Fruit fly (Drosophila melanogaster) whole organism, embryonic: Measurements from ENCODE around the gene CG10581.

Source experiments
- ATbp ChIP-seq: fragments of 200-800 bp; sonication (Bioruptor generic); optimal IDR thresholded peaks from 2 replicates; lab custom pipeline; 2017; ENCODE audit warnings: missing biosample characterization, mild to moderate bottlenecking, missing genetic modification characterization, missing genetic modification reagents
- Atf-2 ChIP-seq: fragments of 200-800 bp; sonication (Bioruptor generic); optimal IDR thresholded peaks from 2 replicates; lab custom pipeline; 2016; ENCODE audit warnings: missing biosample characterization, missing genetic modification characterization
- B-H2 ChIP-seq: fragments of 200-800 bp; sonication (Bioruptor generic); optimal IDR thresholded peaks from 2 replicates; lab custom pipeline; 2018; ENCODE audit warnings: missing biosample characterization, mild to moderate bottlenecking, missing genetic modification characterization
- CG10209 ChIP-seq: fragments of 200-800 bp; sonication (Bioruptor generic); optimal IDR thresholded peaks from 3 replicates; lab custom pipeline; 2017; ENCODE audit warnings: missing biosample characterization, mild to moderate bottlenecking, missing genetic modification characterization, missing genetic modification reagents
- CG10267 ChIP-seq: fragments of 200-800 bp; sonication (Bioruptor generic); optimal IDR thresholded peaks from 2 replicates; lab custom pipeline; 2018; ENCODE audit warnings: missing biosample characterization, mild to moderate bottlenecking, missing genetic modification characterization, moderate library complexity
- CG12391 ChIP-seq: fragments of 200-800 bp; sonication (Bioruptor generic); optimal IDR thresholded peaks from 3 replicates; lab custom pipeline; 2018; ENCODE audit warnings: missing biosample characterization, mild to moderate bottlenecking, missing genetic modification characterization, moderate library complexity
- CG13775 ChIP-seq: fragments of 200-800 bp; sonication (Bioruptor generic); optimal IDR thresholded peaks from 3 replicates; lab custom pipeline; 2017; ENCODE audit warnings: missing biosample characterization, mild to moderate bottlenecking, missing genetic modification characterization
- CG1602 ChIP-seq: fragments of 200-800 bp; sonication (Bioruptor generic); optimal IDR thresholded peaks from 3 replicates; lab custom pipeline; 2016; ENCODE audit warnings: missing biosample characterization, missing genetic modification characterization
- CG17328 ChIP-seq: fragments of 200-800 bp; sonication (Bioruptor generic); IDR thresholded peaks from 2 replicates; pipeline ENCODE4 v1.3.6; 2022; ENCODE audit warnings: missing biosample characterization, missing genetic modification characterization
- CG17361 ChIP-seq: fragments of 200-800 bp; sonication (Bioruptor generic); IDR thresholded peaks from 3 replicates; pipeline ENCODE4 v1.3.6; 2022; ENCODE audit warnings: missing biosample characterization, missing genetic modification characterization
- CG2678 ChIP-seq: fragments of 200-800 bp; sonication (Bioruptor generic); optimal IDR thresholded peaks from 3 replicates; lab custom pipeline; 2019; ENCODE audit warnings: missing biosample characterization, mild to moderate bottlenecking, missing genetic modification characterization, moderate library complexity
- CG31388 ChIP-seq: fragments of 200-800 bp; sonication (Bioruptor generic); optimal IDR thresholded peaks from 2 replicates; lab custom pipeline; 2016; ENCODE audit warnings: missing biosample characterization, missing genetic modification characterization
- CG32772 ChIP-seq: fragments of 200-800 bp; sonication (Bioruptor generic); IDR thresholded peaks from 2 replicates; pipeline ENCODE4 v1.3.6; 2022; ENCODE audit warnings: missing biosample characterization, missing genetic modification characterization
- CG3281 ChIP-seq: fragments of 200-800 bp; sonication (Bioruptor generic); optimal IDR thresholded peaks from 3 replicates; lab custom pipeline; 2017; ENCODE audit warnings: missing biosample characterization, mild to moderate bottlenecking, missing genetic modification characterization
- CG4360 ChIP-seq: fragments of 200-800 bp; sonication (Bioruptor generic); IDR thresholded peaks from 2 replicates; pipeline ENCODE4 v1.3.6; 2022; ENCODE audit warnings: missing biosample characterization, missing genetic modification characterization
- CG5245 ChIP-seq: fragments of 200-800 bp; sonication (Bioruptor generic); optimal IDR thresholded peaks from 3 replicates; lab custom pipeline; 2016; ENCODE audit warnings: missing biosample characterization, missing genetic modification characterization
- CG5953 ChIP-seq: fragments of 200-800 bp; sonication (Bioruptor generic); IDR thresholded peaks from 2 replicates; pipeline ENCODE4 v1.3.6; 2022; ENCODE audit warnings: missing biosample characterization, missing genetic modification characterization
- CG6654 ChIP-seq: fragments of 200-800 bp; sonication (Bioruptor generic); optimal IDR thresholded peaks from 2 replicates; lab custom pipeline; 2017; ENCODE audit warnings: missing biosample characterization, mild to moderate bottlenecking, missing genetic modification characterization
- CG6683 ChIP-seq: fragments of 200-800 bp; sonication (Bioruptor generic); optimal IDR thresholded peaks from 2 replicates; lab custom pipeline; 2017; ENCODE audit warnings: missing biosample characterization, mild to moderate bottlenecking, missing genetic modification characterization, missing genetic modification reagents
- CG7271 ChIP-seq: fragments of 200-800 bp; sonication (Bioruptor generic); optimal IDR thresholded peaks from 2 replicates; lab custom pipeline; 2018; ENCODE audit warnings: missing biosample characterization, mild to moderate bottlenecking, missing genetic modification characterization, moderate library complexity
- CG8290 ChIP-seq, 3 experiments: fragments of 200-800 bp; sonication (Bioruptor generic); optimal IDR thresholded peaks; 2 replicates each; lab custom pipeline; 2016 to 2019; ENCODE audit warnings: missing biosample characterization in 3 of 3, missing genetic modification characterization in 3 of 3, mild to moderate bottlenecking in 2 of 3, moderate library complexity in 1 of 3
- CG9215 ChIP-seq: fragments of 200-800 bp; sonication (Bioruptor generic); IDR thresholded peaks from 2 replicates; pipeline ENCODE4 v1.3.6; 2022; ENCODE audit warnings: missing biosample characterization, missing genetic modification characterization
- CG9797 ChIP-seq: fragments of 200-800 bp; sonication (Bioruptor generic); optimal IDR thresholded peaks from 3 replicates; lab custom pipeline; 2018; ENCODE audit warnings: missing biosample characterization, mild to moderate bottlenecking, missing genetic modification characterization
- CoRest ChIP-seq: fragments of 200-800 bp; sonication (Bioruptor generic); optimal IDR thresholded peaks from 3 replicates; lab custom pipeline; 2018; ENCODE audit warnings: missing biosample characterization, mild to moderate bottlenecking, missing genetic modification characterization, moderate library complexity
- Hr3 ChIP-seq: fragments of 200-800 bp; sonication (Bioruptor generic); optimal IDR thresholded peaks from 3 replicates; lab custom pipeline; 2016; ENCODE audit warnings: missing biosample characterization, missing genetic modification characterization
- MBD-R2 ChIP-seq: fragments of 200-800 bp; sonication (Bioruptor generic); IDR thresholded peaks from 2 replicates; pipeline ENCODE4 v1.3.6; 2022; ENCODE audit warnings: missing biosample characterization, missing genetic modification characterization
- Max ChIP-seq: fragments of 200-800 bp; sonication (Bioruptor generic); optimal IDR thresholded peaks from 2 replicates; lab custom pipeline; 2016; ENCODE audit warnings: missing biosample characterization, mild to moderate bottlenecking, missing genetic modification characterization
- Oli ChIP-seq: fragments of 200-800 bp; sonication (Bioruptor generic); optimal IDR thresholded peaks from 2 replicates; lab custom pipeline; 2018; ENCODE audit warnings: missing biosample characterization, mild to moderate bottlenecking, missing genetic modification characterization, moderate library complexity
- Sox102F ChIP-seq: fragments of 200-800 bp; sonication (Bioruptor generic); optimal IDR thresholded peaks from 2 replicates; lab custom pipeline; 2018; ENCODE audit warnings: missing biosample characterization, mild to moderate bottlenecking, missing genetic modification characterization, moderate library complexity
- Sry-δ ChIP-seq: fragments of 200-800 bp; sonication (Bioruptor generic); optimal IDR thresholded peaks from 2 replicates; lab custom pipeline; 2016; ENCODE audit warnings: missing biosample characterization, missing genetic modification characterization
- Ssrp ChIP-seq: fragments of 200-800 bp; sonication (Bioruptor generic); optimal IDR thresholded peaks from 2 replicates; lab custom pipeline; 2018; ENCODE audit warnings: missing biosample characterization, mild to moderate bottlenecking, missing genetic modification characterization, moderate library complexity
- ase ChIP-seq: fragments of 200-800 bp; sonication (Bioruptor generic); IDR thresholded peaks from 3 replicates; pipeline ENCODE4 v1.3.6; 2022; ENCODE audit warnings: missing biosample characterization, missing genetic modification characterization
- br ChIP-seq: fragments of >200 bp; optimal IDR thresholded peaks from 2 replicates; lab custom pipeline; 2017
- bsh ChIP-seq, 2 experiments: fragments of 200-800 bp; sonication (Bioruptor generic); optimal IDR thresholded peaks; 2 replicates each; lab custom pipeline; 2017 to 2018; ENCODE audit warnings: mild to moderate bottlenecking in 2 of 2, missing biosample characterization in 2 of 2, missing genetic modification characterization in 2 of 2, moderate library complexity in 1 of 2
- eve ChIP-seq, 2 experiments: fragments of >200 bp; optimal IDR thresholded peaks; 2 replicates each; lab custom pipeline; 2017; ENCODE audit warnings: missing biosample characterization in 2 of 2, missing genetic modification characterization in 2 of 2
- gce ChIP-seq: fragments of 200-800 bp; sonication (Bioruptor generic); IDR thresholded peaks from 3 replicates; pipeline ENCODE4 v1.3.6; 2022; ENCODE audit warnings: missing biosample characterization, missing genetic modification characterization
- gem ChIP-seq: fragments of 200-800 bp; sonication (Bioruptor generic); optimal IDR thresholded peaks from 2 replicates; lab custom pipeline; 2019; ENCODE audit warnings: missing biosample characterization, mild to moderate bottlenecking, missing genetic modification characterization, moderate library complexity
- h ChIP-seq: fragments of >200 bp; optimal IDR thresholded peaks from 2 replicates; lab custom pipeline; 2017
- kay ChIP-seq: fragments of 200-800 bp; sonication (Bioruptor generic); optimal IDR thresholded peaks from 2 replicates; lab custom pipeline; 2016; ENCODE audit warnings: missing biosample characterization, missing genetic modification characterization
- lab ChIP-seq: fragments of 200-800 bp; sonication (Bioruptor generic); optimal IDR thresholded peaks from 3 replicates; lab custom pipeline; 2017; ENCODE audit warnings: missing biosample characterization, missing genetic modification characterization, mild to moderate bottlenecking, moderate library complexity, missing genetic modification reagents
- nerfin-2 ChIP-seq: fragments of 200-800 bp; sonication (Bioruptor generic); IDR thresholded peaks from 2 replicates; pipeline ENCODE4 v1.3.6; 2022; ENCODE audit warnings: missing biosample characterization, missing genetic modification characterization; ENCODE audit not compliant: partially characterized antibody
- nmo ChIP-seq: fragments of 200-800 bp; sonication (Bioruptor generic); optimal IDR thresholded peaks from 2 replicates; lab custom pipeline; 2018; ENCODE audit warnings: missing biosample characterization, mild to moderate bottlenecking, missing genetic modification characterization, moderate library complexity
- org-1 ChIP-seq: fragments of 200-800 bp; sonication (Bioruptor generic); optimal IDR thresholded peaks from 2 replicates; lab custom pipeline; 2017; ENCODE audit warnings: missing biosample characterization, missing genetic modification characterization
- phol ChIP-seq: fragments of 200-800 bp; sonication (Bioruptor generic); optimal IDR thresholded peaks from 3 replicates; lab custom pipeline; 2018; ENCODE audit warnings: missing biosample characterization, mild to moderate bottlenecking, missing genetic modification characterization, moderate library complexity
- prd ChIP-seq, 3 experiments: fragments of >200 bp in 2 of 3; fragments of 200-800 bp in 1 of 3; sonication (Bioruptor generic) in 1 of 3; optimal IDR thresholded peaks in 2 of 3; IDR thresholded peaks in 1 of 3; 2 replicates in 2 of 3; 3 replicates in 1 of 3; pipeline versions ENCODE4 v1.3.6 to Lab custom; 2017 to 2022; ENCODE audit warnings: missing biosample characterization in 1 of 3, missing genetic modification characterization in 1 of 3
- pum ChIP-seq: fragments of 200-800 bp; sonication (Bioruptor generic); optimal IDR thresholded peaks from 2 replicates; lab custom pipeline; 2016; ENCODE audit warnings: missing biosample characterization, missing genetic modification characterization
- sens-2 ChIP-seq: fragments of 200-800 bp; sonication (Bioruptor generic); IDR thresholded peaks from 2 replicates; pipeline ENCODE4 v1.3.6; 2022; ENCODE audit warnings: missing biosample characterization, missing genetic modification characterization
- slou ChIP-seq: fragments of 200-800 bp; sonication (Bioruptor generic); optimal IDR thresholded peaks from 3 replicates; lab custom pipeline; 2016; ENCODE audit warnings: missing biosample characterization, missing genetic modification characterization
- slp2 ChIP-seq: fragments of 200-800 bp; sonication (Bioruptor generic); optimal IDR thresholded peaks from 2 replicates; lab custom pipeline; 2016; ENCODE audit warnings: missing biosample characterization, missing genetic modification characterization
- sob ChIP-seq: fragments of 200-800 bp; sonication (Bioruptor generic); IDR thresholded peaks from 2 replicates; pipeline ENCODE4 v1.3.6; 2022; ENCODE audit warnings: missing biosample characterization, missing genetic modification characterization
- zf30C ChIP-seq: fragments of 200-800 bp; sonication (Bioruptor generic); optimal IDR thresholded peaks from 3 replicates; lab custom pipeline; 2018; ENCODE audit warnings: missing biosample characterization, mild to moderate bottlenecking, missing genetic modification characterization

CG10581 gene

dm6 chr3L:21056290-21056689, 22.3 kb upstream of the CG10581 start (continued):
- TF ChIP-seq CG31388 (GFP tag; lab: Kevin White, UChicago) = no peak
- peak; percentile 8 for TF ChIP-seq CG10267 (tag; lab: Kevin White, UChicago)
- TF ChIP-seq gem (tag; lab: Kevin White, UChicago) = peak; percentile 59
- TF ChIP-seq CG13775 (GFP tag; lab: Kevin White, UChicago) = no peak
- TF ChIP-seq Atf-2 (GFP tag; lab: Kevin White, UChicago) = no peak
- TF ChIP-seq zf30C (GFP tag; lab: Kevin White, UChicago) = no peak
- TF ChIP-seq ase = no peak
- TF ChIP-seq CG12391 (tag; lab: Kevin White, UChicago) = peak; percentile 6
- no peak for TF ChIP-seq CG8290 (GFP tag; optimal IDR thresholded peaks at IDR 0.05; lab: Kevin White, UChicago)
- TF ChIP-seq CG8290 (tag; optimal IDR thresholded peaks at IDR 0.05; lab: Kevin White, UChicago) = no peak
- no peak for TF ChIP-seq CG4360 (GFP tag; lab: Robert Waterston, UW)
- TF ChIP-seq bsh (GFP tag; optimal IDR thresholded peaks at IDR 0.05; lab: Kevin White, UChicago) = peak in 1 of 2 experiments; percentile 5
- no peak for TF ChIP-seq CG5953
- no peak for TF ChIP-seq CG32772
- no peak for TF ChIP-seq lab (GFP tag; lab: Kevin White, UChicago)
- peak; percentile 57 for TF ChIP-seq Oli (tag; lab: Kevin White, UChicago)
- peak in 1 of 2 experiments; percentile 61 for TF ChIP-seq eve (GFP tag; optimal IDR thresholded peaks at IDR 0.05; lab: Kevin White, UChicago)
- TF ChIP-seq CG9215 (GFP tag; lab: Robert Waterston, UW) = no peak
- no peak for TF ChIP-seq prd (optimal IDR thresholded peaks at IDR 0.05; lab: Kevin White, UChicago)
- TF ChIP-seq prd (GFP tag; IDR thresholded peaks at IDR 0.05; lab: Robert Waterston, UW) = no peak
- TF ChIP-seq CG6683 (GFP tag; lab: Kevin White, UChicago) = no peak
- peak; percentile 13 for TF ChIP-seq Hr3 (GFP tag; lab: Kevin White, UChicago)
- TF ChIP-seq gce (GFP tag; lab: Robert Waterston, UW) = no peak
- TF ChIP-seq Max (GFP tag; lab: Kevin White, UChicago) = peak; percentile 10
- TF ChIP-seq sens-2 (GFP tag; lab: Robert Waterston, UW) = no peak
- TF ChIP-seq slou = no peak
- TF ChIP-seq CG7271 (tag; lab: Kevin White, UChicago) = no peak
- no peak for TF ChIP-seq CG17328 (GFP tag; lab: Robert Waterston, UW)
- TF ChIP-seq ATbp (GFP tag; lab: Kevin White, UChicago) = no peak
- TF ChIP-seq kay = no peak
- peak; percentile 39 for TF ChIP-seq Sox102F (GFP tag; lab: Kevin White, UChicago)
- peak; percentile 6 for TF ChIP-seq Ssrp (tag; lab: Kevin White, UChicago)
- no peak for TF ChIP-seq slp2
- no peak for TF ChIP-seq h (lab: Kevin White, UChicago)
- no peak for TF ChIP-seq CG1602 (GFP tag; lab: Kevin White, UChicago)
- no peak for TF ChIP-seq B-H2 (GFP tag; lab: Kevin White, UChicago)
- TF ChIP-seq sob (GFP tag; lab: Robert Waterston, UW) = no peak
- no peak for TF ChIP-seq nerfin-2 (GFP tag; lab: Robert Waterston, UW)
- no peak for TF ChIP-seq MBD-R2 (GFP tag; lab: Robert Waterston, UW)
- peak; percentile 43 for TF ChIP-seq phol (tag; lab: Kevin White, UChicago)
- TF ChIP-seq org-1 = no peak
- TF ChIP-seq CoRest (tag; lab: Kevin White, UChicago) = peak; percentile 55
- TF ChIP-seq CG9797 (GFP tag; lab: Kevin White, UChicago) = no peak
- TF ChIP-seq nmo (GFP tag; lab: Kevin White, UChicago) = peak; percentile 27
- peak; percentile 16 for TF ChIP-seq CG10209
- no peak for TF ChIP-seq CG3281 (GFP tag; lab: Kevin White, UChicago)
- TF ChIP-seq CG5245 (GFP tag; lab: Kevin White, UChicago) = no peak
- TF ChIP-seq br (lab: Kevin White, UChicago) = no peak
- peak; percentile 55; the same call in 1 of the 3 replicates for TF ChIP-seq CG17361
- TF ChIP-seq CG6654 (GFP tag; lab: Kevin White, UChicago) = no peak
- no peak for TF ChIP-seq pum
- no peak for TF ChIP-seq Sry-δ
- peak; percentile 39 for TF ChIP-seq CG2678
